Fruit fly (Drosophila melanogaster): Measurements from ENCODE around the gene CG34051.

CG34051 gene

DNA sequence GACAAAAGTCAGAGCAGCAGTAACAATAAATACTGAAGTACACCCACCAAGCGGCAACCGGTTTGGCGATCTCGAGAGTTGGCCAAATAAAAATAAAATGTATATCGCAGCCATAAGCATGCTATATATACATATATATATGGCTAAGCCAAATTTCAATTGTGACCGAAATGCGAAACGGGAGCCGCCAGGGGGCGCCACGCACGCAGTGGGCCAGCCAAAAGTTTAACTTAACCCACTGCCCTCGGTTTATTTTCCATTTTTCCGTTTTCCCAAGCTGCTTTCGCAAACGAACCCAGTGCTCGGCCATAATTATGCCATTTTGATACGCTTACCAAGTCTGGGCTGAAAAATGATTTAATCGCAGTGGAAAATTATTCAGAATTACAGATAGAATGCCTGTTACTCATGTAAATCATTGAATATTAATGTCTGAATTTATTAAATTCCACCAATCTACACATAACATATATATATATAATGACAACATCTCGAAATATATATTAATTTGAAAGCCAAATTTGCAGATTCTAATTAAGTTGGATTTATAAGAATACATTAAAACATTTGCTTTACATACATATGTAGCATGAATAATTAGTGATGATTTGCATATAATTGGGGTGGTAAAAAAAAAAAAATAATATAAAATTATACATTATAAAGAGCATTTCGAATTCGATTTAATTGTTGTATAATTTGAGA, 29.0 kb upstream of the CG34051 start (continued):
- no peak for TF ChIP-seq cyc (GFP tag; optimal IDR thresholded peaks at IDR 0.05)
- TF ChIP-seq fd59A (GFP tag; optimal IDR thresholded peaks at IDR 0.05) = no peak
- no peak for TF ChIP-seq pdm3 (GFP tag; optimal IDR thresholded peaks at IDR 0.05)
- TF ChIP-seq acj6 (GFP tag; optimal IDR thresholded peaks at IDR 0.05) = peak; percentile 22
- TF ChIP-seq dac (GFP tag; optimal IDR thresholded peaks at IDR 0.05) = no peak
- no peak for TF ChIP-seq CG6854 (GFP tag; optimal IDR thresholded peaks at IDR 0.05)
- peak; percentile 30 for TF ChIP-seq achi (GFP tag; optimal IDR thresholded peaks at IDR 0.05)
- TF ChIP-seq CG6163 (GFP tag; IDR thresholded peaks at IDR 0.05) = no peak
- peak; percentile 23; the same call in 1 of the 2 replicates for TF ChIP-seq CG15336 (GFP tag; IDR thresholded peaks at IDR 0.05)
- TF ChIP-seq Sox102F (GFP tag; optimal IDR thresholded peaks at IDR 0.05) = no peak
- no peak for TF ChIP-seq CG16779 (tag; optimal IDR thresholded peaks at IDR 0.05)
- TF ChIP-seq esn (GFP tag; optimal IDR thresholded peaks at IDR 0.05) = no peak
- TF ChIP-seq CG7368 (GFP tag; optimal IDR thresholded peaks at IDR 0.05) = no peak
- TF ChIP-seq Eip93F (GFP tag; optimal IDR thresholded peaks at IDR 0.05) = no peak
- no peak for TF ChIP-seq CG6808 (GFP tag; optimal IDR thresholded peaks at IDR 0.05)
- TF ChIP-seq vri (GFP tag; optimal IDR thresholded peaks at IDR 0.05) = no peak
- TF ChIP-seq dsx (GFP tag; optimal IDR thresholded peaks at IDR 0.05; ENCODE audit: poor library complexity, severe bottlenecking) = no peak
- TF ChIP-seq CG10631 (GFP tag; optimal IDR thresholded peaks at IDR 0.05) = peak; percentile 5
- TF ChIP-seq Lpt (GFP tag; optimal IDR thresholded peaks at IDR 0.05) = no peak
- no peak for TF ChIP-seq spab (GFP tag; optimal IDR thresholded peaks at IDR 0.05)
- TF ChIP-seq ss (GFP tag; optimal IDR thresholded peaks at IDR 0.05) = no peak
- no peak for TF ChIP-seq fkh (GFP tag; optimal IDR thresholded peaks at IDR 0.05)
- peak; percentile 46 for TF ChIP-seq svp (GFP tag)
- TF ChIP-seq CG11762 (GFP tag; optimal IDR thresholded peaks at IDR 0.05; ENCODE audit: insufficient read depth) = no peak

DNA sequence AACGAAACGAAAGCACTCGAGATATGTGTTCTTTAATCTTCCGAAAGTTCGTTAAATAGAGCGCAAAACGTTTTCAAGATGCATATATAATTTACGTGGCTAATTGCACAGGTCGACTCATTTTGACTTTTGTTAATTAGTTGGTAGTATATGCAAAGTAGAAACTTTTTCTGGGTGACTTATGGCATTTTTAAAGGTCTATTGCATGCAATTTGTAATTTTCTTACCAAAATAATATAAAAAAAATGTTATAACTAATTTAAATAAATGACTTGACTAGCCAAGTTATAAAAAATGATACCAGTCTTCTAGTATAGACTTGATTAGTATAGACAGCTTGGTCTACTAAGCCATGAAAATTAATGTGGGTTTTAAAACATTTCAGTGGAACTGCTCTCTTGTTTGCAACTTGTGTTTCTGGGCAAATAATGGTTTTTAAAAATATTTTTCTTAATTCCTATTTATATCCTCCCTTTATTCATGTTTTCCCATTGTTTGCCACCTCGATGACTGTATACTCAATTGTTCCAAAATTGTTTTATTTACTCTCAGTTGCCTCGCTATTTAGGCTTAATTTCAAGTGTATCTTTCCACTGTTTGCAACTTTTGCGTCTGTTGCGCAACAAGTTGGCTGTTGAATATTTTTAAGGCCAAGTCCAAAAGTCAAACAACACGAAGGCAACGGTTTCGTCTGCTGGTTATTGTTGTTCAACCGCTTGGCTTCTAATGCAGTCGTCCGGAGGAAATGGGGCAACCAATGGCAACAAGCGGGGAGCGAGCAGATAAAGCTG, 27.2 kb upstream of the CG34051 start:
- TF ChIP-seq CG3032 (tag; optimal IDR thresholded peaks at IDR 0.05) = no peak
- no peak for TF ChIP-seq CG7368 (GFP tag; optimal IDR thresholded peaks at IDR 0.05)
- TF ChIP-seq Eip93F (GFP tag; optimal IDR thresholded peaks at IDR 0.05) = no peak
- TF ChIP-seq CG34406 (GFP tag; optimal IDR thresholded peaks at IDR 0.05) = no peak
- TF ChIP-seq Sox102F (GFP tag; optimal IDR thresholded peaks at IDR 0.05) = no peak
- no peak for TF ChIP-seq Sox15 (GFP tag; optimal IDR thresholded peaks at IDR 0.05)
- no peak for TF ChIP-seq dsx (GFP tag; optimal IDR thresholded peaks at IDR 0.05; ENCODE audit: poor library complexity, severe bottlenecking)
- no peak for TF ChIP-seq CG9139 (GFP tag; optimal IDR thresholded peaks at IDR 0.05)
- no peak for TF ChIP-seq Eip75B (GFP tag; optimal IDR thresholded peaks at IDR 0.05)
- peak; percentile 16 for TF ChIP-seq cyc (GFP tag; optimal IDR thresholded peaks at IDR 0.05)
- no peak for TF ChIP-seq Gug (GFP tag; IDR thresholded peaks at IDR 0.05)
- peak; percentile 27 for TF ChIP-seq CG10631 (GFP tag; optimal IDR thresholded peaks at IDR 0.05)
- no peak for TF ChIP-seq Hr4 (GFP tag; optimal IDR thresholded peaks at IDR 0.05)
- no peak for TF ChIP-seq CG11902 (GFP tag; optimal IDR thresholded peaks at IDR 0.05)
- no peak for TF ChIP-seq Lpt (GFP tag; optimal IDR thresholded peaks at IDR 0.05)
- no peak for TF ChIP-seq salr (GFP tag; optimal IDR thresholded peaks at IDR 0.05)
- TF ChIP-seq CG6276 (GFP tag; optimal IDR thresholded peaks at IDR 0.05) = no peak
- no peak for TF ChIP-seq topi (GFP tag; optimal IDR thresholded peaks at IDR 0.05)
- no peak for TF ChIP-seq CG8632 (GFP tag; optimal IDR thresholded peaks at IDR 0.05)
- TF ChIP-seq acj6 (GFP tag; optimal IDR thresholded peaks at IDR 0.05) = peak; percentile 18
- no peak for TF ChIP-seq CG6854 (GFP tag; optimal IDR thresholded peaks at IDR 0.05)
- no peak for TF ChIP-seq CG1621 (tag; optimal IDR thresholded peaks at IDR 0.05)
- no peak for TF ChIP-seq dac (GFP tag; optimal IDR thresholded peaks at IDR 0.05)
- TF ChIP-seq CG6808 (GFP tag; optimal IDR thresholded peaks at IDR 0.05) = no peak
- TF ChIP-seq fd59A (GFP tag; optimal IDR thresholded peaks at IDR 0.05) = no peak
- TF ChIP-seq Hr38 (GFP tag; optimal IDR thresholded peaks at IDR 0.05) = no peak
- no peak for TF ChIP-seq CG11294 (GFP tag; IDR thresholded peaks at IDR 0.05)
- no peak for TF ChIP-seq spab (GFP tag; optimal IDR thresholded peaks at IDR 0.05)
- no peak for TF ChIP-seq Blimp-1 (GFP tag; optimal IDR thresholded peaks at IDR 0.05)
- peak; percentile 40 for TF ChIP-seq CG32006 (GFP tag; optimal IDR thresholded peaks at IDR 0.05)
- TF ChIP-seq CG6163 (GFP tag; IDR thresholded peaks at IDR 0.05) = no peak
- TF ChIP-seq CG10669 (GFP tag; optimal IDR thresholded peaks at IDR 0.05) = no peak
- TF ChIP-seq CG4318 (GFP tag; optimal IDR thresholded peaks at IDR 0.05) = peak; percentile 11
- TF ChIP-seq CG6792 (GFP tag; optimal IDR thresholded peaks at IDR 0.05) = no peak
- peak; percentile 25 for TF ChIP-seq esn (GFP tag; optimal IDR thresholded peaks at IDR 0.05)
- TF ChIP-seq fkh (GFP tag; optimal IDR thresholded peaks at IDR 0.05) = peak; percentile 43
- TF ChIP-seq Smox (GFP tag; optimal IDR thresholded peaks at IDR 0.05) = no peak

All from whole organism, prepupa.